Fruit fly (Drosophila melanogaster) whole organism, pupa: Measurements from ENCODE around the gene Rab3GAP1.

Experiments
- CG12605 ChIP-seq: fragments of 200-800 bp; sonication (Bioruptor generic); IDR thresholded peaks from 2 replicates; pipeline ENCODE4 v1.3.6; 2022; ENCODE audit warnings: missing biosample characterization, missing genetic modification characterization
- CG13204 ChIP-seq: fragments of 200-800 bp; sonication (Bioruptor generic); optimal IDR thresholded peaks from 2 replicates; lab custom pipeline; 2018; ENCODE audit warnings: missing biosample characterization, mild to moderate bottlenecking, missing genetic modification characterization, moderate library complexity
- CG14655 ChIP-seq: fragments of 200-800 bp; sonication (Bioruptor generic); optimal IDR thresholded peaks from 3 replicates; lab custom pipeline; 2017; ENCODE audit warnings: mild to moderate bottlenecking, missing biosample characterization, missing genetic modification reagents, missing genetic modification characterization
- CG15710 ChIP-seq: fragments of 200-800 bp; sonication (Bioruptor generic); optimal IDR thresholded peaks from 2 replicates; lab custom pipeline; 2018; ENCODE audit warnings: missing biosample characterization, mild to moderate bottlenecking, missing genetic modification characterization, moderate library complexity
- CG17806 ChIP-seq: fragments of 200-800 bp; sonication (Bioruptor generic); optimal IDR thresholded peaks from 2 replicates; lab custom pipeline; 2018; ENCODE audit warnings: missing biosample characterization, mild to moderate bottlenecking, missing genetic modification characterization, moderate library complexity
- CG8159 ChIP-seq: fragments of 200-800 bp; sonication (Bioruptor generic); optimal IDR thresholded peaks from 3 replicates; lab custom pipeline; 2018; ENCODE audit warnings: missing biosample characterization, mild to moderate bottlenecking, missing genetic modification characterization, moderate library complexity
- CG9948 ChIP-seq: fragments of 200-800 bp; sonication (Bioruptor generic); optimal IDR thresholded peaks from 2 replicates; lab custom pipeline; 2018; ENCODE audit warnings: missing biosample characterization, mild to moderate bottlenecking, missing genetic modification characterization, moderate library complexity
- D1 ChIP-seq: fragments of 200-800 bp; sonication (Bioruptor generic); optimal IDR thresholded peaks from 2 replicates; lab custom pipeline; 2018; ENCODE audit warnings: missing biosample characterization, mild to moderate bottlenecking, missing genetic modification characterization, moderate library complexity
- Snoo ChIP-seq: fragments of 200-800 bp; sonication (Bioruptor generic); optimal IDR thresholded peaks from 3 replicates; lab custom pipeline; 2017; ENCODE audit warnings: missing biosample characterization, mild to moderate bottlenecking, missing genetic modification characterization, inconsistent platforms
- fd96Ca ChIP-seq: fragments of 200-800 bp; sonication (Bioruptor generic); IDR thresholded peaks from 3 replicates; pipeline ENCODE4 v1.3.6; 2022; ENCODE audit warnings: missing biosample characterization, missing genetic modification characterization
- gl ChIP-seq: fragments of 200-800 bp; sonication (Bioruptor generic); optimal IDR thresholded peaks from 2 replicates; lab custom pipeline; 2018; ENCODE audit warnings: missing biosample characterization, mild to moderate bottlenecking, missing genetic modification characterization

DNA sequence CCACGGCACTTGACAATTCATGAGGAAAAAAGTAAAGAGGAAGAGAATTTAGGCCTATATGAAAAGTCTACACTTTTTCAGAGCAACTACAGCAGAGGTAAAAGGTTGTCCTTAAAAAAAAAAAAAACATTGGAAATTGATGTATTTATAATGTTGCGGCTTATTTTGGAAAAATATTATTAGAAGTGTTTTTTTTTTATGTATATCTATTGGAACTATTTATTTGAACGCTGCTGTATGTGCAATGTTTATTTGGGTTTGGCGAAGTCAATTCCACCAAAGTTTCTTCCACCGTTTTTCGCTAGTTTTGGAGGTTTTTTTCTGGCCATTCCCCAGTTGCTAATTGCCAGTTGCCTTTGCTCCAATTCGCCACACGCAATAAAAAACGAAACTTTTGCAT is 44.9 kb upstream of the Rab3GAP1 start:
- TF ChIP-seq fd96Ca (GFP tag; lab: Robert Waterston, UW): no peak
- no peak for TF ChIP-seq CG14655 (GFP tag; lab: Kevin White, UChicago)
- TF ChIP-seq CG8159 (tag; lab: Kevin White, UChicago): no peak
- TF ChIP-seq CG12605 (GFP tag; lab: Robert Waterston, UW): no peak
- TF ChIP-seq D1 (tag; lab: Kevin White, UChicago): no peak
- no peak for TF ChIP-seq CG13204 (GFP tag; lab: Kevin White, UChicago)
- TF ChIP-seq CG17806 (tag; lab: Kevin White, UChicago): no peak
- TF ChIP-seq CG9948 (tag; lab: Kevin White, UChicago): no peak
- no peak for TF ChIP-seq Snoo (tag; lab: Kevin White, UChicago)
- no peak for TF ChIP-seq CG15710 (tag; lab: Kevin White, UChicago)
- TF ChIP-seq gl (tag; lab: Kevin White, UChicago): no peak
